Worm (Caenorhabditis elegans): Measurements from ENCODE around the gene F56B6.6.

ce11 chrX:3500903-3501302, 31.9 kb downstream of the F56B6.6 start:
- TF ChIP-seq lin-39 (tag; optimal IDR thresholded peaks at IDR 0.05) (no peak), nhr-25 (tag; optimal IDR thresholded peaks at IDR 0.05) (no peak), ZK546.5 (tag; optimal IDR thresholded peaks at IDR 0.05) (no peak), nhr-237 (tag; optimal IDR thresholded peaks at IDR 0.05) (no peak), unc-62 (GFP tag; optimal IDR thresholded peaks at IDR 0.05) (no peak), mab-5 (tag; optimal IDR thresholded peaks at IDR 0.05) (no peak), nhr-6 (tag; optimal IDR thresholded peaks at IDR 0.05) (no peak), skn-1 (tag; optimal IDR thresholded peaks at IDR 0.05) (no peak), lsy-2 (tag; optimal IDR thresholded peaks at IDR 0.05) (no peak), elt-1 (tag; optimal IDR thresholded peaks at IDR 0.05) (no peak), aly-2 (tag; optimal IDR thresholded peaks at IDR 0.05) (no peak), lin-13 (GFP tag; optimal IDR thresholded peaks at IDR 0.05) (no peak)

All from whole organism, L2 larva.